Worm (Caenorhabditis elegans) whole organism, L1 larva: ENCODE results near the gene Y59C2A.3.

Source experiments
- alr-1 ChIP-seq: fragments of 200-800 bp; sonication (Bioruptor generic); optimal IDR thresholded peaks from 2 replicates; lab custom pipeline; 2018; ENCODE audit warnings: borderline replicate concordance, mild to moderate bottlenecking, missing genetic modification characterization, missing compliant biosample characterization
- ceh-90 ChIP-seq: sonication (generic microtip); optimal IDR thresholded peaks from 2 replicates; lab custom pipeline; 2016; ENCODE audit warnings: missing genetic modification characterization, missing compliant biosample characterization
- ces-1 ChIP-seq: fragments of 150-350 bp; optimal IDR thresholded peaks from 2 replicates; lab custom pipeline; 2014; ENCODE audit warnings: missing biosample characterization, missing genetic modification reagents, missing genetic modification characterization
- egl-27 ChIP-seq, 2 experiments: fragments of 150-350 bp in 1 of 2; sonication (generic microtip); optimal IDR thresholded peaks; 3 replicates each; lab custom pipeline; 2017 to 2018; ENCODE audit warnings: missing biosample characterization in 2 of 2, missing genetic modification characterization in 2 of 2, missing genetic modification reagents in 2 of 2
- elt-3 ChIP-seq, 6 experiments: fragments of 150-350 bp in 1 of 6; sonication (generic microtip); optimal IDR thresholded peaks; 2 replicates each; lab custom pipeline; 2017 to 2018; ENCODE audit warnings: missing biosample characterization in 6 of 6, missing genetic modification characterization in 6 of 6, inconsistent platforms in 1 of 6
- fos-1 ChIP-seq: fragments of 150-350 bp; optimal IDR thresholded peaks from 2 replicates; lab custom pipeline; 2014; ENCODE audit warnings: missing biosample characterization, missing genetic modification characterization
- irx-1 ChIP-seq: sonication (generic microtip); optimal IDR thresholded peaks from 2 replicates; lab custom pipeline; 2016; ENCODE audit warnings: missing genetic modification characterization, missing compliant biosample characterization
- lin-13 ChIP-seq: fragments of 150-350 bp; optimal IDR thresholded peaks from 2 replicates; lab custom pipeline; 2014; ENCODE audit warnings: missing biosample characterization, missing genetic modification reagents, missing genetic modification characterization
- lsy-2 ChIP-seq, 2 experiments: fragments of 150-350 bp; optimal IDR thresholded peaks; 2 replicates each; lab custom pipeline; 2014; ENCODE audit warnings: missing biosample characterization in 2 of 2, missing genetic modification characterization in 2 of 2
- nhr-77 ChIP-seq: fragments of 150-350 bp; optimal IDR thresholded peaks from 2 replicates; lab custom pipeline; 2014; ENCODE audit warnings: missing biosample characterization, missing genetic modification characterization
- nhr-85 ChIP-seq: sonication (generic microtip); peaks from one replicate; lab custom pipeline; 2016; ENCODE audit warnings: missing genetic modification characterization, inconsistent platforms, missing compliant biosample characterization
- pqm-1 ChIP-seq: sonication (generic microtip); optimal IDR thresholded peaks from 3 replicates; lab custom pipeline; 2017; ENCODE audit warnings: missing biosample characterization, missing genetic modification characterization
- sox-4 ChIP-seq: sonication (generic microtip); optimal IDR thresholded peaks from 2 replicates; lab custom pipeline; 2016; ENCODE audit warnings: missing genetic modification characterization, missing compliant biosample characterization
- swsn-7 ChIP-seq: sonication (generic microtip); optimal IDR thresholded peaks from 2 replicates; lab custom pipeline; 2016; ENCODE audit warnings: missing genetic modification characterization, missing compliant biosample characterization
- unc-98 ChIP-seq: fragments of 200-800 bp; sonication (Bioruptor generic); IDR thresholded peaks from 2 replicates; pipeline ENCODE4 v1.3.6; 2022; ENCODE audit warnings: missing genetic modification characterization, missing compliant biosample characterization
- zip-4 ChIP-seq: fragments of 200-800 bp; sonication (Bioruptor generic); optimal IDR thresholded peaks from 2 replicates; lab custom pipeline; 2018; ENCODE audit warnings: mild to moderate bottlenecking, missing genetic modification characterization, moderate library complexity, missing compliant biosample characterization

Gene Y59C2A.3

ce11 chrII:2166376-2166775 lies 53.3 kb downstream of the Y59C2A.3 start, which contains the start of gene C33C12.4:
Gene C33C12.4, minus strand, starts transcription at chrII:2166476.
- TF ChIP-seq unc-98, result no peak
- TF ChIP-seq fos-1 (tag; lab: Kevin White, UChicago), result no peak
- no peak for TF ChIP-seq swsn-7 (tag; lab: Kevin White, UChicago)
- TF ChIP-seq lin-13 (GFP tag; lab: Kevin White, UChicago), result no peak
- TF ChIP-seq zip-4, result no peak
- no peak for TF ChIP-seq alr-1 (tag; lab: Kevin White, UChicago)
- TF ChIP-seq lsy-2 (tag; optimal IDR thresholded peaks at IDR 0.05; lab: Kevin White, UChicago), result no peak
- TF ChIP-seq elt-3 (tag; optimal IDR thresholded peaks at IDR 0.05; lab: Kevin White, UChicago), result no peak
- no peak for TF ChIP-seq ceh-90 (tag; lab: Kevin White, UChicago)
- no peak for TF ChIP-seq egl-27 (tag; optimal IDR thresholded peaks at IDR 0.05; lab: Kevin White, UChicago)
- TF ChIP-seq irx-1, result no peak
- no peak for TF ChIP-seq sox-4 (tag; lab: Kevin White, UChicago)
- TF ChIP-seq nhr-77 (tag; lab: Kevin White, UChicago), result no peak
- TF ChIP-seq pqm-1 (tag; lab: Kevin White, UChicago), result no peak
- no peak for TF ChIP-seq nhr-85
- TF ChIP-seq ces-1 (GFP tag; lab: Kevin White, UChicago), result no peak
